Worm (Caenorhabditis elegans) whole organism, young adult: Measurements from ENCODE around the gene dnj-11.

Source experiments
- Y56A3A.18 ChIP-seq: fragments of 200-800 bp; sonication (Bioruptor generic); IDR thresholded peaks from 2 replicates; pipeline ENCODE4 v1.3.6; 2022; ENCODE audit warnings: missing genetic modification reagents, missing genetic modification characterization, missing compliant biosample characterization
- aptf-2 ChIP-seq: fragments of 200-800 bp; sonication (Bioruptor generic); conservative IDR thresholded peaks from 2 replicates; pipeline ENCODE4 v1.3.6; 2022; ENCODE audit warnings: missing genetic modification reagents, missing genetic modification characterization, missing compliant biosample characterization
- bed-2 ChIP-seq: fragments of 200-800 bp; sonication (Bioruptor generic); IDR thresholded peaks from 2 replicates; pipeline ENCODE4 v1.3.6; 2022; ENCODE audit warnings: missing genetic modification reagents, missing genetic modification characterization, missing compliant biosample characterization
- egl-44 ChIP-seq: fragments of 200-800 bp; sonication (Bioruptor generic); IDR thresholded peaks from 2 replicates; pipeline ENCODE4 v1.3.6; 2022; ENCODE audit warnings: missing genetic modification reagents, missing genetic modification characterization, missing compliant biosample characterization
- hrde-1 ChIP-seq: sonication (generic microtip); optimal IDR thresholded peaks from 2 replicates; lab custom pipeline; 2016; ENCODE audit warnings: missing genetic modification characterization, mild to moderate bottlenecking, missing compliant biosample characterization, moderate library complexity, missing genotype, missing genetic modification reagents, borderline replicate concordance
- lsy-27 ChIP-seq: sonication (generic microtip); optimal IDR thresholded peaks from 2 replicates; lab custom pipeline; 2017; ENCODE audit warnings: missing genetic modification characterization, mild to moderate bottlenecking, missing compliant biosample characterization, antibody characterized with exemption, missing genotype, borderline replicate concordance; ENCODE audit not compliant: insufficient read depth
- nhr-80 ChIP-seq: sonication (generic microtip); optimal IDR thresholded peaks from 2 replicates; lab custom pipeline; 2016; ENCODE audit warnings: missing genetic modification characterization, missing compliant biosample characterization
- rcor-1 ChIP-seq: fragments of 200-800 bp; sonication (Bioruptor generic); IDR thresholded peaks from 2 replicates; pipeline ENCODE4 v1.3.6; 2022; ENCODE audit warnings: missing genetic modification reagents, missing genetic modification characterization, missing compliant biosample characterization
- somi-1 ChIP-seq: fragments of 200-800 bp; sonication (Bioruptor generic); optimal IDR thresholded peaks from 2 replicates; lab custom pipeline; 2018; ENCODE audit warnings: mild to moderate bottlenecking, missing genetic modification characterization, missing compliant biosample characterization
- unc-62 ChIP-seq: fragments of 150-350 bp; optimal IDR thresholded peaks from 2 replicates; lab custom pipeline; 2014; ENCODE audit warnings: missing biosample characterization, missing genetic modification reagents, missing genetic modification characterization
- zim-3 ChIP-seq: sonication (generic microtip); optimal IDR thresholded peaks from 2 replicates; lab custom pipeline; 2017; ENCODE audit warnings: mild to moderate bottlenecking, missing genetic modification characterization, moderate library complexity, missing compliant biosample characterization

ce11 chrIV:6602376-6602775 is 16.7 kb downstream of the dnj-11 start, which contains the start of gene F15B10.3:
- TF ChIP-seq somi-1 (no peak), aptf-2 (GFP tag; lab: Robert Waterston, UW) (no peak), rcor-1 (GFP tag; lab: Robert Waterston, UW) (no peak), nhr-80 (tag; lab: Kevin White, UChicago) (no peak), bed-2 (no peak), zim-3 (tag; lab: Kevin White, UChicago) (no peak), lsy-27 (tag; lab: Kevin White, UChicago) (no peak), egl-44 (GFP tag; lab: Robert Waterston, UW) (no peak), hrde-1 (tag; lab: Kevin White, UChicago) (no peak), unc-62 (GFP tag; lab: Kevin White, UChicago) (no peak), Y56A3A.18 (GFP tag; lab: Robert Waterston, UW) (no peak)
